Worm (Caenorhabditis elegans) whole organism, L4 larva: ENCODE data around the gene K03A11.4.

Source experiments
- D1046.2 ChIP-seq: fragments of 200-800 bp; sonication (Bioruptor generic); IDR thresholded peaks from 2 replicates; pipeline ENCODE4 v1.3.6; 2022; ENCODE audit warnings: missing genetic modification characterization, missing compliant biosample characterization
- F10B5.3 ChIP-seq: sonication (generic microtip); optimal IDR thresholded peaks from 2 replicates; lab custom pipeline; 2016; ENCODE audit warnings: mild to moderate bottlenecking, missing genetic modification characterization, missing compliant biosample characterization
- F44E2.7 ChIP-seq: fragments of 200-800 bp; sonication (Bioruptor generic); IDR thresholded peaks from 2 replicates; pipeline ENCODE4 v2.1.2; 2022; ENCODE audit warnings: missing genetic modification characterization, missing compliant biosample characterization
- T20F7.1 ChIP-seq: fragments of 200-800 bp; sonication (Bioruptor generic); optimal IDR thresholded peaks from 2 replicates; lab custom pipeline; 2018; ENCODE audit warnings: mild to moderate bottlenecking, missing genetic modification characterization, missing compliant biosample characterization
- Y48G9A.11 ChIP-seq: fragments of 200-800 bp; sonication (Bioruptor generic); IDR thresholded peaks from 2 replicates; pipeline ENCODE4 v1.3.6; 2022; ENCODE audit warnings: missing genetic modification reagents, missing genetic modification characterization, missing compliant biosample characterization
- Y5F2A.4 ChIP-seq: fragments of 200-800 bp; sonication (Bioruptor generic); optimal IDR thresholded peaks from 2 replicates; lab custom pipeline; 2018; ENCODE audit warnings: mild to moderate bottlenecking, missing genetic modification characterization, missing compliant biosample characterization
- Y75B8A.6 ChIP-seq: fragments of 200-800 bp; sonication (Bioruptor generic); IDR thresholded peaks from 2 replicates; pipeline ENCODE4 v1.3.6; 2022; ENCODE audit warnings: missing genetic modification reagents, missing genetic modification characterization, missing compliant biosample characterization
- ZK337.2 ChIP-seq: fragments of 200-800 bp; sonication (Bioruptor generic); IDR thresholded peaks from 2 replicates; pipeline ENCODE4 v1.3.6; 2022; ENCODE audit warnings: missing genetic modification reagents, missing genetic modification characterization, missing compliant biosample characterization
- ZK546.5 ChIP-seq, 2 experiments: sonication (generic microtip); optimal IDR thresholded peaks; 2 replicates each; lab custom pipeline; 2017; ENCODE audit warnings: missing biosample characterization in 2 of 2, missing genetic modification characterization in 2 of 2
- aha-1 ChIP-seq: fragments of 150-350 bp; peaks from one replicate; lab custom pipeline; 2014; ENCODE audit warnings: missing biosample characterization, missing genetic modification characterization
- aly-2 ChIP-seq: sonication (generic microtip); optimal IDR thresholded peaks from 2 replicates; lab custom pipeline; 2018; ENCODE audit warnings: missing biosample characterization, missing genetic modification characterization
- arid-1 ChIP-seq: fragments of 200-800 bp; sonication (Bioruptor generic); conservative IDR thresholded peaks from 2 replicates; pipeline ENCODE4 v1.3.6; 2022; ENCODE audit warnings: missing genetic modification reagents, missing genetic modification characterization, missing compliant biosample characterization
- ceh-28 ChIP-seq: fragments of 150-350 bp; optimal IDR thresholded peaks from 2 replicates; lab custom pipeline; 2014; ENCODE audit warnings: missing biosample characterization, missing genetic modification reagents, missing genetic modification characterization
- ceh-32 ChIP-seq: sonication (generic microtip); optimal IDR thresholded peaks from 2 replicates; lab custom pipeline; 2016; ENCODE audit warnings: mild to moderate bottlenecking, missing genetic modification characterization, missing compliant biosample characterization; ENCODE audit not compliant: poor library complexity
- cey-2 ChIP-seq: sonication (generic microtip); optimal IDR thresholded peaks from 3 replicates; lab custom pipeline; 2017; ENCODE audit warnings: missing genetic modification characterization, mild to moderate bottlenecking, missing compliant biosample characterization, antibody characterized with exemption, borderline replicate concordance; ENCODE audit not compliant: insufficient read depth
- ctbp-1 ChIP-seq: fragments of 200-800 bp; sonication (Bioruptor generic); IDR thresholded peaks from 2 replicates; pipeline ENCODE4 v1.3.6; 2022; ENCODE audit warnings: missing genetic modification reagents, missing genetic modification characterization, missing compliant biosample characterization
- daf-12 ChIP-seq: fragments of 150-350 bp; optimal IDR thresholded peaks from 2 replicates; lab custom pipeline; 2014; ENCODE audit warnings: missing biosample characterization, missing genetic modification reagents, missing genetic modification characterization
- daf-16 ChIP-seq, 3 experiments: sonication (generic microtip); optimal IDR thresholded peaks; 2 replicates each; lab custom pipeline; 2016 to 2017; ENCODE audit warnings: missing genetic modification characterization in 3 of 3, missing genetic modification reagents in 3 of 3, mild to moderate bottlenecking in 2 of 3, missing compliant biosample characterization in 2 of 3, missing biosample characterization in 1 of 3, moderate library complexity in 1 of 3
- daf-19 ChIP-seq: fragments of 200-800 bp; sonication (Bioruptor generic); conservative IDR thresholded peaks from 2 replicates; pipeline ENCODE4 v1.3.6; 2022; ENCODE audit warnings: missing genetic modification characterization, missing compliant biosample characterization
- dmd-9 ChIP-seq: fragments of 200-800 bp; sonication (Bioruptor generic); IDR thresholded peaks from 2 replicates; pipeline ENCODE4 v1.3.6; 2022; ENCODE audit warnings: missing genetic modification reagents, missing genetic modification characterization, missing compliant biosample characterization
- duxl-1 ChIP-seq: sonication (generic microtip); optimal IDR thresholded peaks from 2 replicates; lab custom pipeline; 2016; ENCODE audit warnings: mild to moderate bottlenecking, missing genetic modification characterization, moderate library complexity, missing compliant biosample characterization; ENCODE audit not compliant: poor library complexity
- fos-1 ChIP-seq: fragments of 150-350 bp; optimal IDR thresholded peaks from 2 replicates; lab custom pipeline; 2014; ENCODE audit warnings: missing biosample characterization, missing genetic modification characterization
- gei-8 ChIP-seq: fragments of 200-800 bp; sonication (Bioruptor generic); optimal IDR thresholded peaks from 2 replicates; lab custom pipeline; 2018; ENCODE audit warnings: mild to moderate bottlenecking, missing genetic modification characterization, missing compliant biosample characterization
- hif-1 ChIP-seq, 2 experiments: sonication (generic microtip); optimal IDR thresholded peaks; 2 replicates each; lab custom pipeline; 2016 to 2017; ENCODE audit warnings: missing compliant biosample characterization in 2 of 2, missing genetic modification characterization in 2 of 2, missing genetic modification reagents in 2 of 2, missing genotype in 2 of 2, mild to moderate bottlenecking in 1 of 2
- hlh-11 ChIP-seq: fragments of 200-800 bp; sonication (Bioruptor generic); optimal IDR thresholded peaks from 2 replicates; lab custom pipeline; 2018; ENCODE audit warnings: mild to moderate bottlenecking, missing genetic modification characterization, missing compliant biosample characterization
- hlh-30 ChIP-seq: sonication (generic microtip); optimal IDR thresholded peaks from 2 replicates; lab custom pipeline; 2017; ENCODE audit warnings: antibody characterized with exemption, mild to moderate bottlenecking, missing genetic modification characterization, missing compliant biosample characterization; ENCODE audit not compliant: insufficient read depth
- lin-15B ChIP-seq: fragments of 150-350 bp; sonication (generic microtip); optimal IDR thresholded peaks from 3 replicates; lab custom pipeline; 2014; ENCODE audit warnings: missing biosample characterization, missing genetic modification characterization
- lin-29 ChIP-seq: fragments of 200-800 bp; sonication (Bioruptor generic); IDR thresholded peaks from 2 replicates; pipeline ENCODE4 v1.3.6; 2022; ENCODE audit warnings: missing genetic modification reagents, missing genetic modification characterization, missing compliant biosample characterization
- lin-38 ChIP-seq: fragments of 200-800 bp; sonication (Bioruptor generic); IDR thresholded peaks from 2 replicates; pipeline ENCODE4 v1.3.6; 2022; ENCODE audit warnings: missing genetic modification reagents, missing genetic modification characterization, missing compliant biosample characterization
- lir-3 ChIP-seq: sonication (generic microtip); optimal IDR thresholded peaks from 2 replicates; lab custom pipeline; 2016; ENCODE audit warnings: mild to moderate bottlenecking, missing genetic modification characterization, missing compliant biosample characterization
- madf-5 ChIP-seq, 2 experiments: fragments of 200-800 bp; sonication (Bioruptor generic); IDR thresholded peaks; 2 replicates each; pipeline ENCODE4 v1.3.6; 2022; ENCODE audit warnings: missing compliant biosample characterization in 2 of 2, missing genetic modification characterization in 2 of 2
- mep-1 ChIP-seq: fragments of 150-350 bp; sonication (generic microtip); optimal IDR thresholded peaks from 3 replicates; lab custom pipeline; 2014; ENCODE audit warnings: missing biosample characterization, missing genetic modification characterization
- nhr-10 ChIP-seq: fragments of 150-350 bp; optimal IDR thresholded peaks from 2 replicates; lab custom pipeline; 2014; ENCODE audit warnings: missing biosample characterization, missing genetic modification characterization
- nhr-111 ChIP-seq: fragments of 200-800 bp; sonication (Bioruptor generic); optimal IDR thresholded peaks from 2 replicates; lab custom pipeline; 2018; ENCODE audit warnings: mild to moderate bottlenecking, missing genetic modification characterization, missing compliant biosample characterization
- nhr-25 ChIP-seq: sonication (generic microtip); optimal IDR thresholded peaks from 2 replicates; lab custom pipeline; 2017; ENCODE audit warnings: missing genetic modification characterization, mild to moderate bottlenecking, missing compliant biosample characterization, antibody characterized with exemption, moderate library complexity, borderline replicate concordance; ENCODE audit not compliant: insufficient read depth
- nhr-28 ChIP-seq: fragments of 150-350 bp; optimal IDR thresholded peaks from 2 replicates; lab custom pipeline; 2014; ENCODE audit warnings: missing biosample characterization, missing genetic modification characterization
- nhr-6 ChIP-seq: fragments of 150-350 bp; optimal IDR thresholded peaks from 2 replicates; lab custom pipeline; 2014; ENCODE audit warnings: missing biosample characterization, missing genetic modification characterization
- pha-4 ChIP-seq, 2 experiments: fragments of 150-350 bp in 1 of 2; fragments of 200-800 bp in 1 of 2; sonication (Bioruptor generic) in 1 of 2; IDR thresholded peaks in 1 of 2; optimal IDR thresholded peaks in 1 of 2; 2 replicates each; pipeline versions ENCODE4 v1.3.6 to Lab custom; 2014 to 2022; ENCODE audit warnings: missing genetic modification characterization in 2 of 2, missing genetic modification reagents in 2 of 2, missing biosample characterization in 1 of 2, missing compliant biosample characterization in 1 of 2
- php-3 ChIP-seq: fragments of 200-800 bp; sonication (Bioruptor generic); IDR thresholded peaks from 2 replicates; pipeline ENCODE4 v1.3.6; 2022; ENCODE audit warnings: missing genetic modification reagents, missing genetic modification characterization, missing compliant biosample characterization
- rbr-2 ChIP-seq: sonication (generic microtip); optimal IDR thresholded peaks from 2 replicates; lab custom pipeline; 2016; ENCODE audit warnings: missing genotype, missing genetic modification characterization, missing compliant biosample characterization
- saeg-2 ChIP-seq: fragments of 200-800 bp; sonication (Bioruptor generic); IDR thresholded peaks from 2 replicates; pipeline ENCODE4 v1.3.6; 2022; ENCODE audit warnings: missing genetic modification reagents, missing genetic modification characterization, missing compliant biosample characterization
- sdz-12 ChIP-seq: fragments of 200-800 bp; sonication (Bioruptor generic); optimal IDR thresholded peaks from 2 replicates; lab custom pipeline; 2018; ENCODE audit warnings: mild to moderate bottlenecking, missing genetic modification characterization, missing compliant biosample characterization
- skn-1 ChIP-seq: fragments of 150-350 bp; optimal IDR thresholded peaks from 2 replicates; lab custom pipeline; 2014; ENCODE audit warnings: missing biosample characterization, missing genetic modification characterization
- snpc-4 ChIP-seq: fragments of 150-350 bp; optimal IDR thresholded peaks from 2 replicates; lab custom pipeline; 2014; ENCODE audit warnings: missing biosample characterization, missing genetic modification characterization
- spr-1 ChIP-seq: sonication (generic microtip); optimal IDR thresholded peaks from 2 replicates; lab custom pipeline; 2016; ENCODE audit warnings: mild to moderate bottlenecking, missing genetic modification characterization, missing compliant biosample characterization
- tag-97 ChIP-seq: fragments of 200-800 bp; sonication (Bioruptor generic); IDR thresholded peaks from 2 replicates; pipeline ENCODE4 v1.3.6; 2022; ENCODE audit warnings: missing genetic modification characterization, missing compliant biosample characterization
- unc-39 ChIP-seq: sonication (generic microtip); optimal IDR thresholded peaks from 2 replicates; lab custom pipeline; 2017; ENCODE audit warnings: missing biosample characterization, missing genetic modification characterization
- zfp-3 ChIP-seq: fragments of 200-800 bp; sonication (Bioruptor generic); conservative IDR thresholded peaks from 2 replicates; pipeline ENCODE4 v1.3.6; 2022; ENCODE audit warnings: missing genetic modification reagents, missing genetic modification characterization, missing compliant biosample characterization
- ztf-11 ChIP-seq: fragments of 150-350 bp; optimal IDR thresholded peaks from 2 replicates; lab custom pipeline; 2014; ENCODE audit warnings: missing biosample characterization, missing genetic modification characterization

Gene K03A11.4

DNA sequence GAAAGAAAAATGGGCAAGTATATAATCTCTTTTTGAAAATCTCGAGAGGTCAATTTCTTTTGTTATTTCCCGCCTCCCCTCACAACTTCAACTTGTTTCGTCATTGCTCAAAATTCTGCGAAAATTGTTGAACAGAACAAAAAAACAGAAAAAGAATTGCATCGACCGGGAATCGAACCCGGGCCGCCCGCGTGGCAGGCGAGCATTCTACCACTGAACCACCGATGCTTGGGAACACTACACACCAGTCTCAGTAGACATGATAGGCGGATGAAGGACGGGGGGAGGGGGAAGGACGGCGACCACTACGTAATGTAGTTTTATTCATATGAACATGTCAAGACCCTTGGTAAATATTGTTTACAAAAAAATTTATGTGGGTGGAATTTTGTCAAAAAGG is 43.1 kb downstream of the K03A11.4 start (continued):
- TF ChIP-seq nhr-10, result no peak
- peak; percentile 88 for TF ChIP-seq sdz-12 (GFP tag; lab: Kevin White, UChicago)
- no peak for TF ChIP-seq skn-1 (tag; lab: Kevin White, UChicago)
- TF ChIP-seq gei-8, result peak; percentile 76
- TF ChIP-seq daf-12 (tag; lab: Kevin White, UChicago), result no peak
- TF ChIP-seq saeg-2 (GFP tag; lab: Robert Waterston, UW), result peak; percentile 84
- no peak for TF ChIP-seq aly-2 (tag; lab: Kevin White, UChicago)
- TF ChIP-seq Y5F2A.4 (GFP tag; lab: Kevin White, UChicago), result peak; percentile 72
- peak; percentile 30 for TF ChIP-seq lir-3 (tag; lab: Kevin White, UChicago)
- TF ChIP-seq ceh-32 (tag; lab: Kevin White, UChicago), result no peak
- TF ChIP-seq daf-19 (GFP tag; lab: Robert Waterston, UW), result no peak
- TF ChIP-seq F44E2.7 (GFP tag; lab: Robert Waterston, UW), result no peak
- TF ChIP-seq Y48G9A.11 (GFP tag; lab: Robert Waterston, UW), result peak; percentile 71
- TF ChIP-seq ztf-11 (tag; lab: Kevin White, UChicago), result no peak
- TF ChIP-seq cey-2, result no peak
- TF ChIP-seq rbr-2 (tag; lab: Kevin White, UChicago), result peak; percentile 74
- peak; percentile 20 for TF ChIP-seq nhr-6 (tag; lab: Kevin White, UChicago)
- TF ChIP-seq ceh-28 (tag; lab: Kevin White, UChicago), result no peak
- peak; percentile 87 for TF ChIP-seq D1046.2 (GFP tag; lab: Robert Waterston, UW)
- TF ChIP-seq T20F7.1 (GFP tag; lab: Kevin White, UChicago), result peak; percentile 14
- TF ChIP-seq ctbp-1 (GFP tag; lab: Robert Waterston, UW), result peak; percentile 89
- TF ChIP-seq ZK337.2 (GFP tag; lab: Robert Waterston, UW), result peak; percentile 84
- peak; percentile 65 to 93; a peak in 3 of 4 replicates for TF ChIP-seq madf-5 (GFP tag; IDR thresholded peaks at IDR 0.05; lab: Robert Waterston, UW)
- TF ChIP-seq Y75B8A.6 (GFP tag; lab: Robert Waterston, UW), result no peak; the same call in 1 of the 2 replicates
- peak; percentile 52; the same call in 1 of the 2 replicates for TF ChIP-seq lin-29
- TF ChIP-seq nhr-25, result peak; percentile 12
- peak; percentile 81 for TF ChIP-seq mep-1
- TF ChIP-seq lin-15B, result no peak
- peak; percentile 59 to 78 for TF ChIP-seq daf-16 (GFP tag; optimal IDR thresholded peaks at IDR 0.05; lab: Kevin White, UChicago)
- TF ChIP-seq daf-16 (tag; optimal IDR thresholded peaks at IDR 0.05; lab: Kevin White, UChicago), result peak; percentile 72
- no peak for TF ChIP-seq duxl-1 (tag; lab: Kevin White, UChicago)
- peak; percentile 70 for TF ChIP-seq hlh-30 (tag; lab: Kevin White, UChicago)
- TF ChIP-seq nhr-111 (GFP tag; lab: Kevin White, UChicago), result peak; percentile 85
- peak; percentile 28 to 75 for TF ChIP-seq hif-1 (tag; optimal IDR thresholded peaks at IDR 0.05; lab: Kevin White, UChicago)
- peak; percentile 76 for TF ChIP-seq hlh-11 (tag; lab: Kevin White, UChicago)
- no peak for TF ChIP-seq ZK546.5 (tag; optimal IDR thresholded peaks at IDR 0.05; lab: Kevin White, UChicago)
- TF ChIP-seq aha-1 (tag; lab: Kevin White, UChicago), result peak; percentile 97
- TF ChIP-seq F10B5.3 (tag; lab: Kevin White, UChicago), result no peak
- peak; percentile 67 for TF ChIP-seq dmd-9 (GFP tag; lab: Robert Waterston, UW)
- TF ChIP-seq lin-38 (GFP tag; lab: Robert Waterston, UW), result peak; percentile 82
- TF ChIP-seq spr-1, result peak; percentile 33
- no peak for TF ChIP-seq tag-97 (GFP tag; lab: Robert Waterston, UW)
- no peak for TF ChIP-seq snpc-4 (tag; lab: Kevin White, UChicago)
- peak; percentile 85 for TF ChIP-seq php-3
- no peak for TF ChIP-seq fos-1
- TF ChIP-seq zfp-3 (GFP tag; lab: Robert Waterston, UW), result peak; percentile 78
- no peak for TF ChIP-seq unc-39 (tag; lab: Kevin White, UChicago)
- no peak; the same call in none of the 2 replicates for TF ChIP-seq arid-1
- peak; percentile 93 for TF ChIP-seq pha-4 (GFP tag; IDR thresholded peaks at IDR 0.05; lab: Robert Waterston, UW)
- no peak for TF ChIP-seq pha-4 (tag; optimal IDR thresholded peaks at IDR 0.05; lab: Kevin White, UChicago)
- TF ChIP-seq nhr-28, result no peak
